Fruit fly (Drosophila melanogaster) whole organism, prepupa: ENCODE results near the gene CG31161.
A peak's percentile ranks its signal among the peaks of the same experiment; 100 is the strongest.

Source experiments
- Blimp-1 ChIP-seq: fragments of 200-800 bp; sonication (Bioruptor generic); optimal IDR thresholded peaks from 3 replicates; lab custom pipeline; 2017; ENCODE audit warnings: missing biosample characterization, missing genetic modification characterization, mild to moderate bottlenecking, moderate library complexity, missing genetic modification reagents
- CG10631 ChIP-seq: fragments of 200-800 bp; sonication (Bioruptor generic); optimal IDR thresholded peaks from 2 replicates; lab custom pipeline; 2016; ENCODE audit warnings: missing biosample characterization, missing genetic modification characterization
- CG10669 ChIP-seq: fragments of 200-800 bp; sonication (Bioruptor generic); optimal IDR thresholded peaks from 3 replicates; lab custom pipeline; 2018; ENCODE audit warnings: missing biosample characterization, mild to moderate bottlenecking, missing genetic modification characterization, moderate library complexity
- CG11902 ChIP-seq: fragments of 200-800 bp; sonication (Bioruptor generic); optimal IDR thresholded peaks from 3 replicates; lab custom pipeline; 2016; ENCODE audit warnings: missing biosample characterization, missing genetic modification characterization
- CG15336 ChIP-seq: fragments of 200-800 bp; sonication (Bioruptor generic); IDR thresholded peaks from 2 replicates; pipeline ENCODE4 v1.3.6; 2022; ENCODE audit warnings: missing biosample characterization, missing genetic modification characterization
- CG16779 ChIP-seq: fragments of 200-800 bp; sonication (Bioruptor generic); optimal IDR thresholded peaks from 3 replicates; lab custom pipeline; 2017; ENCODE audit warnings: missing biosample characterization, mild to moderate bottlenecking, missing genetic modification characterization
- CG3032 ChIP-seq: fragments of 200-800 bp; optimal IDR thresholded peaks from 2 replicates; lab custom pipeline; 2019; ENCODE audit warnings: missing biosample characterization, mild to moderate bottlenecking, missing genetic modification characterization, moderate library complexity
- CG31627 ChIP-seq: fragments of 200-800 bp; sonication (Bioruptor generic); optimal IDR thresholded peaks from 3 replicates; lab custom pipeline; 2016; ENCODE audit warnings: missing biosample characterization, missing genetic modification characterization
- CG32006 ChIP-seq: fragments of 200-800 bp; sonication (Bioruptor generic); optimal IDR thresholded peaks from 3 replicates; lab custom pipeline; 2017; ENCODE audit warnings: missing biosample characterization, mild to moderate bottlenecking, missing genetic modification characterization
- CG34406 ChIP-seq: fragments of 200-800 bp; sonication (Bioruptor generic); optimal IDR thresholded peaks from 3 replicates; lab custom pipeline; 2016; ENCODE audit warnings: missing biosample characterization, missing genetic modification characterization
- CG3919 ChIP-seq: fragments of 200-800 bp; sonication (Bioruptor generic); optimal IDR thresholded peaks from 3 replicates; lab custom pipeline; 2016; ENCODE audit warnings: missing biosample characterization, missing genetic modification characterization
- CG4318 ChIP-seq: fragments of 200-800 bp; sonication (Bioruptor generic); optimal IDR thresholded peaks from 3 replicates; lab custom pipeline; 2017; ENCODE audit warnings: missing biosample characterization, mild to moderate bottlenecking, missing genetic modification characterization
- CG6792 ChIP-seq: fragments of 200-800 bp; sonication (Bioruptor generic); optimal IDR thresholded peaks from 3 replicates; lab custom pipeline; 2016; ENCODE audit warnings: missing biosample characterization, missing genetic modification characterization
- CG6808 ChIP-seq: fragments of 200-800 bp; sonication (Bioruptor generic); optimal IDR thresholded peaks from 3 replicates; lab custom pipeline; 2017; ENCODE audit warnings: missing biosample characterization, missing genetic modification characterization, mild to moderate bottlenecking, moderate library complexity, missing genetic modification reagents
- CG7368 ChIP-seq: fragments of 200-800 bp; sonication (Bioruptor generic); optimal IDR thresholded peaks from 3 replicates; lab custom pipeline; 2016; ENCODE audit warnings: missing biosample characterization, missing genetic modification characterization
- CG8119 ChIP-seq: fragments of 200-800 bp; sonication (Bioruptor generic); IDR thresholded peaks from 3 replicates; pipeline ENCODE4 v1.3.6; 2022; ENCODE audit warnings: missing biosample characterization, missing genetic modification characterization
- CG8632 ChIP-seq: fragments of 200-800 bp; sonication (Bioruptor generic); optimal IDR thresholded peaks from 3 replicates; lab custom pipeline; 2016; ENCODE audit warnings: missing biosample characterization, missing genetic modification characterization
- CG9139 ChIP-seq: fragments of 200-800 bp; sonication (Bioruptor generic); optimal IDR thresholded peaks from 3 replicates; lab custom pipeline; 2017; ENCODE audit warnings: missing biosample characterization, mild to moderate bottlenecking, missing genetic modification characterization
- Eip75B ChIP-seq: fragments of 200-800 bp; sonication (Bioruptor generic); optimal IDR thresholded peaks from 3 replicates; lab custom pipeline; 2016; ENCODE audit warnings: missing biosample characterization, missing genetic modification characterization
- Eip93F ChIP-seq: fragments of 200-800 bp; sonication (Bioruptor generic); optimal IDR thresholded peaks from 2 replicates; lab custom pipeline; 2016; ENCODE audit warnings: missing biosample characterization, mild to moderate bottlenecking, missing genetic modification characterization
- Ets21C ChIP-seq: fragments of 200-800 bp; sonication (Bioruptor generic); optimal IDR thresholded peaks from 3 replicates; lab custom pipeline; 2016; ENCODE audit warnings: missing biosample characterization, missing genetic modification characterization
- Ets96B ChIP-seq: fragments of 200-800 bp; optimal IDR thresholded peaks from 2 replicates; lab custom pipeline; 2019; ENCODE audit warnings: missing biosample characterization, mild to moderate bottlenecking, missing genetic modification characterization, moderate library complexity
- Hr38 ChIP-seq: sonication (Bioruptor generic); optimal IDR thresholded peaks from 2 replicates; lab custom pipeline; 2016; ENCODE audit warnings: missing biosample characterization, missing genetic modification characterization
- Hr39 ChIP-seq: fragments of 200-800 bp; sonication (Bioruptor generic); optimal IDR thresholded peaks from 2 replicates; lab custom pipeline; 2016; ENCODE audit warnings: missing biosample characterization, missing genetic modification characterization
- Hr4 ChIP-seq: fragments of 200-800 bp; sonication (Bioruptor generic); optimal IDR thresholded peaks from 3 replicates; lab custom pipeline; 2016; ENCODE audit warnings: missing biosample characterization, missing genetic modification characterization
- Lpt ChIP-seq: fragments of 200-800 bp; sonication (Bioruptor generic); optimal IDR thresholded peaks from 3 replicates; lab custom pipeline; 2016; ENCODE audit warnings: missing biosample characterization, missing genetic modification characterization
- OdsH ChIP-seq: fragments of 200-800 bp; sonication (Bioruptor generic); optimal IDR thresholded peaks from 3 replicates; lab custom pipeline; 2016; ENCODE audit warnings: missing biosample characterization, missing genetic modification characterization
- Sox102F ChIP-seq: fragments of 200-800 bp; sonication (Bioruptor generic); optimal IDR thresholded peaks from 2 replicates; lab custom pipeline; 2016; ENCODE audit warnings: missing biosample characterization, mild to moderate bottlenecking, missing genetic modification characterization
- Sox14 ChIP-seq: fragments of 200-800 bp; sonication (Bioruptor generic); optimal IDR thresholded peaks from 3 replicates; lab custom pipeline; 2016; ENCODE audit warnings: missing biosample characterization, missing genetic modification characterization
- Sox15 ChIP-seq: fragments of 200-800 bp; sonication (Bioruptor generic); optimal IDR thresholded peaks from 3 replicates; lab custom pipeline; 2016; ENCODE audit warnings: missing biosample characterization, missing genetic modification characterization
- achi ChIP-seq: fragments of 200-800 bp; sonication (Bioruptor generic); optimal IDR thresholded peaks from 3 replicates; lab custom pipeline; 2016; ENCODE audit warnings: missing biosample characterization, missing genetic modification characterization
- cyc ChIP-seq: fragments of 200-800 bp; sonication (Bioruptor generic); optimal IDR thresholded peaks from 3 replicates; lab custom pipeline; 2016; ENCODE audit warnings: missing biosample characterization, missing genetic modification characterization
- dac ChIP-seq: fragments of 200-800 bp; sonication (Bioruptor generic); optimal IDR thresholded peaks from 2 replicates; lab custom pipeline; 2017; ENCODE audit warnings: missing biosample characterization, mild to moderate bottlenecking, missing genetic modification characterization
- dsx ChIP-seq: fragments of 200-800 bp; optimal IDR thresholded peaks from 3 replicates; lab custom pipeline; 2019; ENCODE audit warnings: missing biosample characterization, mild to moderate bottlenecking, missing genetic modification characterization, moderate library complexity; ENCODE audit not compliant: poor library complexity, severe bottlenecking
- esn ChIP-seq: fragments of 200-800 bp; sonication (Bioruptor generic); optimal IDR thresholded peaks from 2 replicates; lab custom pipeline; 2016; ENCODE audit warnings: missing biosample characterization, mild to moderate bottlenecking, missing genetic modification characterization, moderate library complexity
- fd59A ChIP-seq: fragments of 200-800 bp; sonication (Bioruptor generic); optimal IDR thresholded peaks from 2 replicates; lab custom pipeline; 2017; ENCODE audit warnings: missing biosample characterization, mild to moderate bottlenecking, missing genetic modification characterization, missing genetic modification reagents
- fd85E ChIP-seq: fragments of 200-800 bp; sonication (Bioruptor generic); optimal IDR thresholded peaks from 3 replicates; lab custom pipeline; 2016; ENCODE audit warnings: missing biosample characterization, missing genetic modification characterization
- fkh ChIP-seq: fragments of 200-800 bp; sonication (Bioruptor generic); optimal IDR thresholded peaks from 3 replicates; lab custom pipeline; 2017; ENCODE audit warnings: missing biosample characterization, mild to moderate bottlenecking, missing genetic modification characterization, moderate library complexity
- lz ChIP-seq: fragments of 200-800 bp; sonication (Bioruptor generic); optimal IDR thresholded peaks from 3 replicates; lab custom pipeline; 2016; ENCODE audit warnings: missing biosample characterization, missing genetic modification characterization
- net ChIP-seq: fragments of 200-800 bp; sonication (Bioruptor generic); optimal IDR thresholded peaks from 3 replicates; lab custom pipeline; 2016; ENCODE audit warnings: missing biosample characterization, missing genetic modification characterization
- salr ChIP-seq, 2 experiments: fragments of 200-800 bp; sonication (Bioruptor generic); optimal IDR thresholded peaks; 3 replicates each; lab custom pipeline; 2016 to 2018; ENCODE audit warnings: missing biosample characterization in 2 of 2, missing genetic modification characterization in 2 of 2, mild to moderate bottlenecking in 1 of 2
- ss ChIP-seq, 2 experiments: fragments of 200-800 bp; sonication (Bioruptor generic); optimal IDR thresholded peaks; 2 replicates in 1 of 2; 3 replicates in 1 of 2; lab custom pipeline; 2017 to 2018; ENCODE audit warnings: mild to moderate bottlenecking in 2 of 2, missing biosample characterization in 2 of 2, missing genetic modification characterization in 2 of 2, moderate library complexity in 1 of 2
- svp ChIP-seq: fragments of 200-800 bp; sonication (Bioruptor generic); peaks from one replicate; lab custom pipeline; 2016; ENCODE audit warnings: missing biosample characterization, missing genetic modification characterization
- vri ChIP-seq: fragments of 200-800 bp; sonication (Bioruptor generic); optimal IDR thresholded peaks from 3 replicates; lab custom pipeline; 2016; ENCODE audit warnings: missing biosample characterization, mild to moderate bottlenecking, missing genetic modification characterization

CG31161 gene

dm6 chr3R:22625514-22626333, 9.4 kb downstream of the CG31161 start (continued):
- TF ChIP-seq CG15336 (peak; percentile 41), Eip93F (GFP tag; lab: Kevin White, UChicago) (peak; percentile 49), ss (GFP tag; optimal IDR thresholded peaks at IDR 0.05; lab: Kevin White, UChicago) (no peak), dac (GFP tag; lab: Kevin White, UChicago) (no peak), CG10631 (GFP tag; lab: Kevin White, UChicago) (peak; percentile 46), Eip75B (peak; percentile 11), CG4318 (no peak), CG9139 (GFP tag; lab: Kevin White, UChicago) (no peak), fd59A (no peak), net (GFP tag; lab: Kevin White, UChicago) (peak; percentile 33), Blimp-1 (peak; percentile 44), Sox15 (GFP tag; lab: Kevin White, UChicago) (peak; percentile 31), OdsH (GFP tag; lab: Kevin White, UChicago) (peak; percentile 56), CG16779 (no peak), cyc (GFP tag; lab: Kevin White, UChicago) (peak; percentile 67), Sox102F (GFP tag; lab: Kevin White, UChicago) (peak; percentile 56), CG8632 (GFP tag; lab: Kevin White, UChicago) (peak; percentile 53), Hr39 (GFP tag; lab: Kevin White, UChicago) (peak; percentile 61), CG11902 (GFP tag; lab: Kevin White, UChicago) (peak; percentile 52), Lpt (GFP tag; lab: Kevin White, UChicago) (no peak), CG10669 (GFP tag; lab: Kevin White, UChicago) (peak; percentile 68), Hr4 (GFP tag; lab: Kevin White, UChicago) (peak; percentile 54), svp (GFP tag; lab: Kevin White, UChicago) (peak; percentile 68)

dm6 chr3R:22626334-22626688, 10.0 kb downstream of the CG31161 start:
- no peak for TF ChIP-seq vri

dm6 chr3R:22626842-22627392, 10.6 kb downstream of the CG31161 start:
- TF ChIP-seq dsx (GFP tag; lab: Kevin White, UChicago) (peak; percentile 90), fd59A (peak; percentile 68), fd85E (GFP tag; lab: Kevin White, UChicago) (peak; percentile 43), Hr4 (GFP tag; lab: Kevin White, UChicago) (peak; percentile 49), esn (GFP tag; lab: Kevin White, UChicago) (peak; percentile 32), achi (GFP tag; lab: Kevin White, UChicago) (peak; percentile 52), lz (GFP tag; lab: Kevin White, UChicago) (no peak), CG34406 (GFP tag; lab: Kevin White, UChicago) (peak; percentile 58), CG11902 (GFP tag; lab: Kevin White, UChicago) (no peak), Sox15 (GFP tag; lab: Kevin White, UChicago) (no peak), CG31627 (GFP tag; lab: Kevin White, UChicago) (no peak), CG6808 (peak; percentile 93), salr (GFP tag; optimal IDR thresholded peaks at IDR 0.05; lab: Kevin White, UChicago) (peak; percentile 43 to 77), CG3032 (tag; lab: Kevin White, UChicago) (peak; percentile 84), CG6792 (GFP tag; lab: Kevin White, UChicago) (peak; percentile 44), Hr39 (GFP tag; lab: Kevin White, UChicago) (no peak), Hr38 (GFP tag; lab: Kevin White, UChicago) (no peak), CG32006 (GFP tag; lab: Kevin White, UChicago) (peak; percentile 70), svp (GFP tag; lab: Kevin White, UChicago) (peak; percentile 73), Ets21C (GFP tag; lab: Kevin White, UChicago) (no peak), fkh (peak; percentile 99), CG15336 (peak; percentile 89), CG16779 (peak; percentile 92), Ets96B (peak; percentile 91), Blimp-1 (no peak), CG3919 (GFP tag; lab: Kevin White, UChicago) (peak; percentile 62), CG7368 (GFP tag; lab: Kevin White, UChicago) (peak; percentile 50), net (GFP tag; lab: Kevin White, UChicago) (peak; percentile 76), Eip93F (GFP tag; lab: Kevin White, UChicago) (no peak), Eip75B (peak; percentile 66), Sox14 (GFP tag; lab: Kevin White, UChicago) (peak; percentile 69), CG8119 (GFP tag; lab: Robert Waterston, UW) (peak; percentile 90), vri (peak; percentile 65)
